Worm (Caenorhabditis elegans) whole organism, midembryonic: ENCODE data around the gene F45E12.6.

ENCODE experiments used
- T22C8.4 ChIP-seq: fragments of 200-800 bp; sonication (Bioruptor generic); IDR thresholded peaks from 2 replicates; pipeline ENCODE4 v1.3.6; 2022; ENCODE audit warnings: missing genetic modification characterization, missing compliant biosample characterization
- cog-1 ChIP-seq: sonication (generic microtip); optimal IDR thresholded peaks from 2 replicates; lab custom pipeline; 2016; ENCODE audit warnings: missing genetic modification characterization, missing compliant biosample characterization
- flt-1 ChIP-seq: fragments of 200-800 bp; sonication (Bioruptor generic); IDR thresholded peaks from 2 replicates; pipeline ENCODE4 v1.3.6; 2022; ENCODE audit warnings: missing genetic modification characterization, missing compliant biosample characterization
- klf-2 ChIP-seq: fragments of 200-800 bp; sonication (Bioruptor generic); conservative IDR thresholded peaks from 2 replicates; pipeline ENCODE4 v1.3.6; 2022; ENCODE audit warnings: missing genetic modification reagents, missing genetic modification characterization, missing compliant biosample characterization
- med-1 ChIP-seq: sonication (generic microtip); optimal IDR thresholded peaks from 2 replicates; lab custom pipeline; 2017; ENCODE audit warnings: missing genetic modification characterization, mild to moderate bottlenecking, missing compliant biosample characterization, antibody characterized with exemption, missing genetic modification reagents; ENCODE audit not compliant: insufficient read depth
- ref-1 ChIP-seq: fragments of 200-800 bp; sonication (Bioruptor generic); conservative IDR thresholded peaks from 2 replicates; pipeline ENCODE4 v1.3.6; 2022; ENCODE audit warnings: missing genetic modification reagents, missing genetic modification characterization, missing compliant biosample characterization
- tab-1 ChIP-seq: fragments of 200-800 bp; sonication (Bioruptor generic); IDR thresholded peaks from 2 replicates; pipeline ENCODE4 v1.3.6; 2022; ENCODE audit warnings: missing genetic modification characterization, missing compliant biosample characterization
- ztf-23 ChIP-seq: fragments of 200-800 bp; sonication (Bioruptor generic); IDR thresholded peaks from 2 replicates; pipeline ENCODE4 v1.3.6; 2022; ENCODE audit warnings: missing genetic modification reagents, missing genetic modification characterization, missing compliant biosample characterization
- ztf-29 ChIP-seq: fragments of 200-800 bp; sonication (Bioruptor generic); IDR thresholded peaks from 2 replicates; pipeline ENCODE4 v1.3.6; 2022; ENCODE audit warnings: missing genetic modification reagents, missing genetic modification characterization, missing compliant biosample characterization

F45E12.6 gene

DNA sequence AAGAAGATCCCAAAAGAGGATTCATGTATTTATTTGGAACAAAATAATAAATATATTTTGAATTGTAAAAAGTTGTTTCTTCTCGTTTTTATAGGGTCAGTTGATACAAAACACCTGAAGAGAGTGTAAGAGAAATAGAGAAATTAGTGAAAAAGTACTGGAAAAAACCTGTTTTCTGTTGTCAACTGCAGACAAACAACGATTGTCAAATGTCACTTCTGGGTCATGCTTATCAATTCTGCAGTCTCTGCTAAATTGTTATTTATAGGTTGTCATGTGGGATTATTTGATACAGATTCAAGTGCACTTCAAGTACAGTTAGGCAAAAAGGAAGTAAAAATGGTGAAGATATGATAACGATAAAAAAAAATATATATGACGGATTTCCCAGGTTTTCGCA, 41.5 kb downstream of the F45E12.6 start:
- no peak for TF ChIP-seq klf-2 (GFP tag; lab: Robert Waterston, UW)
- no peak for TF ChIP-seq tab-1 (GFP tag; lab: Robert Waterston, UW)
- TF ChIP-seq ref-1 (GFP tag; lab: Robert Waterston, UW) = no peak
- TF ChIP-seq flt-1 (GFP tag; lab: Robert Waterston, UW) = no peak
- TF ChIP-seq cog-1 (tag; lab: Kevin White, UChicago) = no peak
- TF ChIP-seq ztf-29 = no peak
- no peak for TF ChIP-seq med-1
- no peak for TF ChIP-seq T22C8.4 (GFP tag; lab: Robert Waterston, UW)
- no peak for TF ChIP-seq ztf-23 (GFP tag; lab: Robert Waterston, UW)

DNA sequence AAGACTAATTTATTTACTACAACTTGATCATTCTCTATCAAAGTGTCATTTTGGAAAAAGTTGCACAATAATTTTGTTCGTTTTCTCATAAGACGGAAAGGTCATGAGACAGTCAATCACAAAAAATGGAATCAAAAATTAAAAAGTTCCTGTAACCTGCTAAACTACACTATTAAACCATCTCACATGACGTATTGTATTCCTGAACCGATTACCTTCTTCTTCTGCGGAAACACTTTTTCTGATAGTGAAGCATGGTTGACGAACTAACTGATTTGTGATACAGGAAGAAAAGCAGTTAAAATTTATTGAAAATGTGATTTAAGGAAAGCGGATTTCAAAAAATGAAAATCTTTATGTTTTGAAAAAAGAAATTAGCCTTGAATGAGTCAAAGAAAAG, 44.2 kb downstream of the F45E12.6 start:
- TF ChIP-seq ztf-23 (GFP tag; lab: Robert Waterston, UW) (no peak), tab-1 (GFP tag; lab: Robert Waterston, UW) (no peak), ztf-29 (no peak), T22C8.4 (GFP tag; lab: Robert Waterston, UW) (no peak), flt-1 (GFP tag; lab: Robert Waterston, UW) (no peak), cog-1 (tag; lab: Kevin White, UChicago) (no peak), ref-1 (GFP tag; lab: Robert Waterston, UW) (no peak), klf-2 (GFP tag; lab: Robert Waterston, UW) (no peak), med-1 (no peak)

DNA sequence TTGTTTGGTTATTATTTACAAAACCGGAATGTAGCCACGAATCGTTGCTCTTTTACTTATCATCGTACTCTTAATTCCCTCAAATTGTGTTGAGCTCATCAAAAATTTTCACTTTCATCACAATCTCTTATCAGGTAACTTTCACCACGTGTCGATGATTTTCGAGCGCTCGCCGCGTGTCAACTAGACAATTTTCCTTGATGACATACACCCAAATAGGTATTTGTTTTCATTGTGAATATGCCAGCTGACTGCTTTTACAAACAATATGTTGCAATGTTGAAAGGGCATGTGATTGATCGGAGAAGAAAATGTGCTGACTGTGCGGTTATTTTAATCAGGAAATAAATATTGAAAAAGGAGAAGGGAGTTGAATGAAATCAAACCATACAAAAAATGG, 49.3 kb downstream of the F45E12.6 start:
- TF ChIP-seq med-1 = no peak
- no peak for TF ChIP-seq ref-1 (GFP tag; lab: Robert Waterston, UW)
- no peak for TF ChIP-seq ztf-29
- TF ChIP-seq flt-1 (GFP tag; lab: Robert Waterston, UW) = no peak
- TF ChIP-seq cog-1 (tag; lab: Kevin White, UChicago) = no peak
- no peak for TF ChIP-seq tab-1 (GFP tag; lab: Robert Waterston, UW)
- no peak for TF ChIP-seq klf-2 (GFP tag; lab: Robert Waterston, UW)
